Fruit fly (Drosophila melanogaster) whole organism, embryonic: ENCODE data around the gene CG17572.

Experiments
- BEAF-32 ChIP-seq: fragments of 200-800 bp; sonication (Bioruptor generic); optimal IDR thresholded peaks from 3 replicates; lab custom pipeline; 2017; ENCODE audit warnings: missing biosample characterization, missing genetic modification characterization, mild to moderate bottlenecking, moderate library complexity, missing genetic modification reagents
- CG10209 ChIP-seq: fragments of 200-800 bp; sonication (Bioruptor generic); optimal IDR thresholded peaks from 3 replicates; lab custom pipeline; 2017; ENCODE audit warnings: missing biosample characterization, mild to moderate bottlenecking, missing genetic modification characterization, missing genetic modification reagents
- CG10274 ChIP-seq: fragments of 200-800 bp; sonication (Bioruptor generic); optimal IDR thresholded peaks from 3 replicates; lab custom pipeline; 2017; ENCODE audit warnings: missing biosample characterization, mild to moderate bottlenecking, missing genetic modification characterization
- CG10654 ChIP-seq: fragments of 200-800 bp; sonication (Bioruptor generic); optimal IDR thresholded peaks from 2 replicates; lab custom pipeline; 2016; ENCODE audit warnings: missing biosample characterization, missing genetic modification characterization
- CG11093 ChIP-seq: fragments of 200-800 bp; sonication (Bioruptor generic); IDR thresholded peaks from 3 replicates; pipeline ENCODE4 v1.3.6; 2022; ENCODE audit warnings: missing biosample characterization, missing genetic modification characterization
- CG11504 ChIP-seq: fragments of 200-800 bp; sonication (Bioruptor generic); optimal IDR thresholded peaks from 3 replicates; lab custom pipeline; 2019; ENCODE audit warnings: missing biosample characterization, mild to moderate bottlenecking, missing genetic modification characterization, moderate library complexity
- CG11696 ChIP-seq: fragments of 200-800 bp; sonication (Bioruptor generic); IDR thresholded peaks from 2 replicates; pipeline ENCODE4 v1.3.6; 2022; ENCODE audit warnings: missing biosample characterization, missing genetic modification characterization
- CG13287 ChIP-seq: fragments of 200-800 bp; sonication (Bioruptor generic); IDR thresholded peaks from 2 replicates; pipeline ENCODE4 v1.3.6; 2022; ENCODE audit warnings: missing biosample characterization, missing genetic modification characterization; ENCODE audit not compliant: partially characterized antibody
- CG14860 ChIP-seq: fragments of 200-800 bp; sonication (Bioruptor generic); IDR thresholded peaks from 3 replicates; pipeline ENCODE4 v1.3.6; 2022; ENCODE audit warnings: missing biosample characterization, missing genetic modification characterization; ENCODE audit not compliant: partially characterized antibody
- CG15011 ChIP-seq: fragments of 200-800 bp; sonication (Bioruptor generic); optimal IDR thresholded peaks from 3 replicates; lab custom pipeline; 2018; ENCODE audit warnings: missing biosample characterization, mild to moderate bottlenecking, missing genetic modification characterization
- CG1602 ChIP-seq: fragments of 200-800 bp; sonication (Bioruptor generic); optimal IDR thresholded peaks from 3 replicates; lab custom pipeline; 2016; ENCODE audit warnings: missing biosample characterization, missing genetic modification characterization
- CG17359 ChIP-seq: fragments of 200-800 bp; sonication (Bioruptor generic); optimal IDR thresholded peaks from 3 replicates; lab custom pipeline; 2018; ENCODE audit warnings: missing biosample characterization, mild to moderate bottlenecking, missing genetic modification characterization, moderate library complexity
- CG17385 ChIP-seq: fragments of 200-800 bp; sonication (Bioruptor generic); optimal IDR thresholded peaks from 3 replicates; lab custom pipeline; 2018; ENCODE audit warnings: missing biosample characterization, mild to moderate bottlenecking, missing genetic modification characterization
- CG2116 ChIP-seq: fragments of 200-800 bp; sonication (Bioruptor generic); optimal IDR thresholded peaks from 3 replicates; lab custom pipeline; 2018; ENCODE audit warnings: missing biosample characterization, mild to moderate bottlenecking, missing genetic modification characterization
- CG34224 ChIP-seq: fragments of 200-800 bp; sonication (Bioruptor generic); IDR thresholded peaks from 3 replicates; pipeline ENCODE4 v1.3.6; 2022; ENCODE audit warnings: missing biosample characterization, missing genetic modification characterization; ENCODE audit not compliant: partially characterized antibody
- CG34376 ChIP-seq: fragments of 200-800 bp; sonication (Bioruptor generic); optimal IDR thresholded peaks from 2 replicates; lab custom pipeline; 2018; ENCODE audit warnings: missing biosample characterization, mild to moderate bottlenecking, missing genetic modification characterization
- CG4707 ChIP-seq: fragments of 200-800 bp; sonication (Bioruptor generic); optimal IDR thresholded peaks from 2 replicates; lab custom pipeline; 2018; ENCODE audit warnings: missing biosample characterization, mild to moderate bottlenecking, missing genetic modification characterization, moderate library complexity
- CG7271 ChIP-seq: fragments of 200-800 bp; sonication (Bioruptor generic); optimal IDR thresholded peaks from 2 replicates; lab custom pipeline; 2018; ENCODE audit warnings: missing biosample characterization, mild to moderate bottlenecking, missing genetic modification characterization, moderate library complexity
- CG8388 ChIP-seq: fragments of 200-800 bp; sonication (Bioruptor generic); optimal IDR thresholded peaks from 2 replicates; lab custom pipeline; 2019; ENCODE audit warnings: missing biosample characterization, mild to moderate bottlenecking, missing genetic modification characterization, moderate library complexity
- CG9437 ChIP-seq: fragments of 200-800 bp; sonication (Bioruptor generic); optimal IDR thresholded peaks from 2 replicates; lab custom pipeline; 2018; ENCODE audit warnings: missing biosample characterization, mild to moderate bottlenecking, missing genetic modification characterization
- Ets65A ChIP-seq: fragments of 200-800 bp; sonication (Bioruptor generic); peaks from one replicate; lab custom pipeline; 2016; ENCODE audit warnings: missing biosample characterization, missing genetic modification characterization
- Hey ChIP-seq: fragments of 200-800 bp; sonication (Bioruptor generic); optimal IDR thresholded peaks from 3 replicates; lab custom pipeline; 2018; ENCODE audit warnings: missing biosample characterization, mild to moderate bottlenecking, missing genetic modification characterization
- MTF-1 ChIP-seq: fragments of 200-800 bp; sonication (Bioruptor generic); optimal IDR thresholded peaks from 2 replicates; lab custom pipeline; 2018; ENCODE audit warnings: missing biosample characterization, mild to moderate bottlenecking, missing genetic modification characterization, borderline replicate concordance
- NK7.1 ChIP-seq: fragments of 200-800 bp; sonication (Bioruptor generic); optimal IDR thresholded peaks from 3 replicates; lab custom pipeline; 2016; ENCODE audit warnings: missing biosample characterization, missing genetic modification characterization
- Sin3A ChIP-seq: fragments of >200 bp; optimal IDR thresholded peaks from 2 replicates; lab custom pipeline; 2018
- Sox100B ChIP-seq: fragments of 200-800 bp; sonication (Bioruptor generic); optimal IDR thresholded peaks from 3 replicates; lab custom pipeline; 2018; ENCODE audit warnings: missing biosample characterization, mild to moderate bottlenecking, missing genetic modification characterization
- Sry-δ ChIP-seq: fragments of 200-800 bp; sonication (Bioruptor generic); optimal IDR thresholded peaks from 2 replicates; lab custom pipeline; 2016; ENCODE audit warnings: missing biosample characterization, missing genetic modification characterization
- Xrp1 ChIP-seq: fragments of 200-800 bp; sonication (Bioruptor generic); IDR thresholded peaks from 2 replicates; pipeline ENCODE4 v1.3.6; 2022; ENCODE audit warnings: missing biosample characterization, missing genetic modification characterization
- amos ChIP-seq: fragments of 200-800 bp; sonication (Bioruptor generic); IDR thresholded peaks from 2 replicates; pipeline ENCODE4 v1.3.6; 2022; ENCODE audit warnings: missing biosample characterization, missing genetic modification characterization; ENCODE audit not compliant: partially characterized antibody
- bcd ChIP-seq: fragments of 200-800 bp; sonication (Bioruptor generic); optimal IDR thresholded peaks from 2 replicates; lab custom pipeline; 2017; ENCODE audit warnings: missing biosample characterization, mild to moderate bottlenecking, missing genetic modification characterization
- bowl ChIP-seq: fragments of 200-800 bp; sonication (Bioruptor generic); IDR thresholded peaks from 2 replicates; pipeline ENCODE4 v1.3.6; 2022; ENCODE audit warnings: missing biosample characterization, missing genetic modification characterization
- cad ChIP-seq: fragments of >200 bp; optimal IDR thresholded peaks from 2 replicates; lab custom pipeline; 2017; ENCODE audit warnings: missing biosample characterization, missing genetic modification characterization
- chn ChIP-seq: fragments of 200-800 bp; sonication (Bioruptor generic); optimal IDR thresholded peaks from 2 replicates; lab custom pipeline; 2016; ENCODE audit warnings: missing biosample characterization, missing genetic modification characterization
- danr ChIP-seq: fragments of 200-800 bp; sonication (Bioruptor generic); IDR thresholded peaks from 2 replicates; pipeline ENCODE4 v1.3.6; 2022; ENCODE audit warnings: missing biosample characterization, missing genetic modification characterization
- dmrt11E ChIP-seq: fragments of 200-800 bp; sonication (Bioruptor generic); optimal IDR thresholded peaks from 3 replicates; lab custom pipeline; 2018; ENCODE audit warnings: missing biosample characterization, mild to moderate bottlenecking, missing genetic modification characterization, moderate library complexity
- gcm ChIP-seq: fragments of 200-800 bp; sonication (Bioruptor generic); optimal IDR thresholded peaks from 2 replicates; lab custom pipeline; 2019; ENCODE audit warnings: missing biosample characterization, mild to moderate bottlenecking, missing genetic modification characterization, moderate library complexity
- gcm2 ChIP-seq: fragments of 200-800 bp; sonication (Bioruptor generic); optimal IDR thresholded peaks from 2 replicates; lab custom pipeline; 2016; ENCODE audit warnings: missing biosample characterization, missing genetic modification characterization
- gsb ChIP-seq: fragments of 200-800 bp; sonication (Bioruptor generic); IDR thresholded peaks from 2 replicates; pipeline ENCODE4 v1.3.6; 2022; ENCODE audit warnings: missing biosample characterization, missing genetic modification characterization
- hth ChIP-seq: fragments of >200 bp; optimal IDR thresholded peaks from 2 replicates; lab custom pipeline; 2017; ENCODE audit warnings: inconsistent platforms
- jing ChIP-seq: fragments of 200-800 bp; sonication (Bioruptor generic); optimal IDR thresholded peaks from 2 replicates; lab custom pipeline; 2018; ENCODE audit warnings: missing biosample characterization, mild to moderate bottlenecking, missing genetic modification characterization
- jumu ChIP-seq: fragments of 200-800 bp; sonication (Bioruptor generic); optimal IDR thresholded peaks from 3 replicates; lab custom pipeline; 2016; ENCODE audit warnings: missing biosample characterization, missing genetic modification characterization
- lmd ChIP-seq: fragments of 200-800 bp; sonication (Bioruptor generic); IDR thresholded peaks from 2 replicates; pipeline ENCODE4 v1.3.6; 2022; ENCODE audit warnings: missing biosample characterization, missing genetic modification characterization
- odd ChIP-seq: fragments of 200-800 bp; sonication (Bioruptor generic); optimal IDR thresholded peaks from 2 replicates; lab custom pipeline; 2017; ENCODE audit warnings: missing biosample characterization, mild to moderate bottlenecking, missing genetic modification characterization
- pho ChIP-seq: fragments of 200-800 bp; sonication (Bioruptor generic); optimal IDR thresholded peaks from 2 replicates; lab custom pipeline; 2016; ENCODE audit warnings: missing biosample characterization, missing genetic modification characterization
- row ChIP-seq: fragments of 200-800 bp; sonication (Bioruptor generic); IDR thresholded peaks from 3 replicates; pipeline ENCODE4 v1.3.6; 2022; ENCODE audit warnings: missing biosample characterization, missing genetic modification characterization
- sqz ChIP-seq: fragments of 200-800 bp; sonication (Bioruptor generic); optimal IDR thresholded peaks from 3 replicates; lab custom pipeline; 2018; ENCODE audit warnings: missing biosample characterization, mild to moderate bottlenecking, missing genetic modification characterization
- stwl ChIP-seq: fragments of 200-800 bp; sonication (Bioruptor generic); optimal IDR thresholded peaks from 3 replicates; lab custom pipeline; 2018; ENCODE audit warnings: missing biosample characterization, mild to moderate bottlenecking, missing genetic modification characterization, moderate library complexity
- tio ChIP-seq: fragments of 200-800 bp; sonication (Bioruptor generic); optimal IDR thresholded peaks from 2 replicates; lab custom pipeline; 2017; ENCODE audit warnings: missing biosample characterization, missing genetic modification characterization, inconsistent platforms
- tup ChIP-seq: fragments of 200-800 bp; sonication (Bioruptor generic); optimal IDR thresholded peaks from 2 replicates; lab custom pipeline; 2016; ENCODE audit warnings: missing biosample characterization, mild to moderate bottlenecking, missing genetic modification characterization, moderate library complexity
- yki ChIP-seq: fragments of >200 bp; optimal IDR thresholded peaks from 3 replicates; lab custom pipeline; 2018

The CG17572 gene

dm6 chr2L:19051534-19052100 is 22.3 kb downstream of the CG17572 start, which contains the start of gene Rpn3 (continued):
- TF ChIP-seq row (GFP tag; lab: Robert Waterston, UW) (peak; percentile 93), yki (lab: Kevin White, UChicago) (no peak), CG34224 (GFP tag; lab: Robert Waterston, UW) (peak; percentile 66; the same call in 1 of the 3 replicates), CG4707 (no peak), hth (lab: Kevin White, UChicago) (no peak), odd (GFP tag; lab: Kevin White, UChicago) (no peak), NK7.1 (GFP tag; lab: Kevin White, UChicago) (peak; percentile 63), Xrp1 (GFP tag; lab: Robert Waterston, UW) (peak; percentile 93), gcm2 (GFP tag; lab: Kevin White, UChicago) (peak; percentile 47), bowl (GFP tag; lab: Robert Waterston, UW) (no peak), jumu (peak; percentile 73), CG1602 (GFP tag; lab: Kevin White, UChicago) (peak; percentile 86), CG10209 (GFP tag; lab: Kevin White, UChicago) (peak; percentile 85), CG2116 (GFP tag; lab: Kevin White, UChicago) (peak; percentile 75), CG10274 (GFP tag; lab: Kevin White, UChicago) (peak; percentile 7), CG13287 (GFP tag; lab: Robert Waterston, UW) (peak; percentile 77), BEAF-32 (GFP tag; lab: Kevin White, UChicago) (peak; percentile 70), chn (GFP tag; lab: Kevin White, UChicago) (peak; percentile 77), stwl (tag; lab: Kevin White, UChicago) (peak; percentile 73), Hey (no peak), CG7271 (tag; lab: Kevin White, UChicago) (peak; percentile 63), CG17385 (GFP tag; lab: Kevin White, UChicago) (peak; percentile 97), gsb (peak; percentile 55; the same call in 1 of the 2 replicates), CG14860 (GFP tag; lab: Robert Waterston, UW) (peak; percentile 66; the same call in 2 of the 3 replicates), CG10654 (GFP tag; lab: Kevin White, UChicago) (peak; percentile 83), Ets65A (GFP tag; lab: Kevin White, UChicago) (peak; percentile 93), pho (GFP tag; lab: Kevin White, UChicago) (peak; percentile 82), tup (peak; percentile 31), CG34376 (GFP tag; lab: Kevin White, UChicago) (peak; percentile 9), CG9437 (peak; percentile 99), sqz (no peak), bcd (peak; percentile 74), jing (no peak), CG11504 (peak; percentile 80), Sin3A (lab: Kevin White, UChicago) (no peak), Sox100B (GFP tag; lab: Kevin White, UChicago) (no peak), CG11093 (GFP tag; lab: Robert Waterston, UW) (peak; percentile 68; the same call in 2 of the 3 replicates), tio (GFP tag; lab: Kevin White, UChicago) (no peak), danr (GFP tag; lab: Robert Waterston, UW) (peak; percentile 63), CG8388 (GFP tag; lab: Kevin White, UChicago) (peak; percentile 78), gcm (GFP tag; lab: Kevin White, UChicago) (peak; percentile 68), MTF-1 (GFP tag; lab: Kevin White, UChicago) (no peak), lmd (peak; percentile 77), cad (GFP tag; lab: Kevin White, UChicago) (no peak), CG11696 (peak; percentile 74), dmrt11E (tag; lab: Kevin White, UChicago) (peak; percentile 82), CG17359 (tag; lab: Kevin White, UChicago) (peak; percentile 86), CG15011 (no peak), Sry-δ (GFP tag; lab: Kevin White, UChicago) (peak; percentile 65), amos (peak; percentile 38; the same call in 1 of the 2 replicates)
